Worm (Caenorhabditis elegans) whole organism, late embryonic: ENCODE measurements around the gene nlp-31.

Experiments used
- K02D7.2 ChIP-seq: sonication (generic microtip); optimal IDR thresholded peaks from 2 replicates; lab custom pipeline; 2017; ENCODE audit warnings: mild to moderate bottlenecking, missing genetic modification characterization, missing compliant biosample characterization
- K09A11.1 ChIP-seq: sonication (generic microtip); optimal IDR thresholded peaks from 2 replicates; lab custom pipeline; 2017; ENCODE audit warnings: antibody characterized with exemption, mild to moderate bottlenecking, missing genetic modification characterization, missing compliant biosample characterization; ENCODE audit not compliant: insufficient read depth
- T23F11.4 ChIP-seq: fragments of 200-800 bp; sonication (Bioruptor generic); optimal IDR thresholded peaks from 2 replicates; lab custom pipeline; 2018; ENCODE audit warnings: mild to moderate bottlenecking, missing genetic modification characterization, missing compliant biosample characterization
- Y22D7AL.16 ChIP-seq: sonication (generic microtip); optimal IDR thresholded peaks from 2 replicates; lab custom pipeline; 2016; ENCODE audit warnings: missing genetic modification characterization, missing compliant biosample characterization
- ahr-1 ChIP-seq: sonication (generic microtip); optimal IDR thresholded peaks from 2 replicates; lab custom pipeline; 2016; ENCODE audit warnings: missing genetic modification characterization, missing compliant biosample characterization
- ceh-14 ChIP-seq: sonication (generic microtip); optimal IDR thresholded peaks from 2 replicates; lab custom pipeline; 2016; ENCODE audit warnings: missing genotype, missing genetic modification characterization, missing compliant biosample characterization
- ceh-18 ChIP-seq: sonication (generic microtip); optimal IDR thresholded peaks from 2 replicates; lab custom pipeline; 2016; ENCODE audit warnings: missing genetic modification characterization, missing compliant biosample characterization
- ceh-2 ChIP-seq: sonication (generic microtip); optimal IDR thresholded peaks from 2 replicates; lab custom pipeline; 2016; ENCODE audit warnings: missing genotype, missing genetic modification characterization, missing compliant biosample characterization
- ceh-24 ChIP-seq: sonication (generic microtip); optimal IDR thresholded peaks from 2 replicates; lab custom pipeline; 2016; ENCODE audit warnings: mild to moderate bottlenecking, missing genetic modification characterization, missing compliant biosample characterization
- ceh-31 ChIP-seq: sonication (generic microtip); optimal IDR thresholded peaks from 2 replicates; lab custom pipeline; 2016; ENCODE audit warnings: missing genetic modification characterization, missing compliant biosample characterization
- ceh-45 ChIP-seq: fragments of 200-800 bp; sonication (Bioruptor generic); IDR thresholded peaks from 2 replicates; pipeline ENCODE4 v1.3.6; 2022; ENCODE audit warnings: missing genetic modification reagents, missing genetic modification characterization, missing compliant biosample characterization
- ceh-48 ChIP-seq: sonication (generic microtip); optimal IDR thresholded peaks from 2 replicates; lab custom pipeline; 2016; ENCODE audit warnings: missing genetic modification characterization, inconsistent platforms, missing compliant biosample characterization
- ceh-6 ChIP-seq: fragments of 200-800 bp; sonication (Bioruptor generic); optimal IDR thresholded peaks from 2 replicates; lab custom pipeline; 2018; ENCODE audit warnings: mild to moderate bottlenecking, missing genetic modification characterization, missing compliant biosample characterization
- ceh-9 ChIP-seq: sonication (generic microtip); optimal IDR thresholded peaks from 2 replicates; lab custom pipeline; 2016; ENCODE audit warnings: mild to moderate bottlenecking, missing genetic modification characterization, inconsistent platforms, missing compliant biosample characterization
- che-1 ChIP-seq: sonication (generic microtip); optimal IDR thresholded peaks from 2 replicates; lab custom pipeline; 2016; ENCODE audit warnings: mild to moderate bottlenecking, missing genetic modification characterization, missing compliant biosample characterization
- dmd-4 ChIP-seq: sonication (generic microtip); optimal IDR thresholded peaks from 2 replicates; lab custom pipeline; 2016; ENCODE audit warnings: borderline replicate concordance, missing genetic modification characterization, missing compliant biosample characterization
- dve-1 ChIP-seq: sonication (generic microtip); optimal IDR thresholded peaks from 2 replicates; lab custom pipeline; 2017; ENCODE audit warnings: antibody characterized with exemption, mild to moderate bottlenecking, missing genetic modification characterization, missing compliant biosample characterization
- elt-4 ChIP-seq: sonication (generic microtip); optimal IDR thresholded peaks from 2 replicates; lab custom pipeline; 2016; ENCODE audit warnings: missing genetic modification characterization, missing compliant biosample characterization
- ets-4 ChIP-seq: sonication (generic microtip); optimal IDR thresholded peaks from 2 replicates; lab custom pipeline; 2016; ENCODE audit warnings: missing genetic modification characterization, missing compliant biosample characterization
- eyg-1 ChIP-seq: sonication (generic microtip); optimal IDR thresholded peaks from 2 replicates; lab custom pipeline; 2016; ENCODE audit warnings: missing genotype, missing genetic modification characterization, missing compliant biosample characterization
- fax-1 ChIP-seq: sonication (generic microtip); optimal IDR thresholded peaks from 2 replicates; lab custom pipeline; 2016; ENCODE audit warnings: missing genotype, missing genetic modification characterization, missing compliant biosample characterization
- gmeb-2 ChIP-seq: sonication (generic microtip); optimal IDR thresholded peaks from 2 replicates; lab custom pipeline; 2016; ENCODE audit warnings: missing genetic modification characterization, inconsistent platforms, missing compliant biosample characterization
- hlh-13 ChIP-seq: fragments of 200-800 bp; sonication (Bioruptor generic); optimal IDR thresholded peaks from 2 replicates; lab custom pipeline; 2018; ENCODE audit warnings: mild to moderate bottlenecking, missing genetic modification characterization, missing compliant biosample characterization
- lim-6 ChIP-seq: sonication (generic microtip); optimal IDR thresholded peaks from 2 replicates; lab custom pipeline; 2016; ENCODE audit warnings: missing genetic modification characterization, missing compliant biosample characterization
- nfya-1 ChIP-seq: sonication (generic microtip); optimal IDR thresholded peaks from 2 replicates; lab custom pipeline; 2017; ENCODE audit warnings: missing genetic modification characterization, mild to moderate bottlenecking, missing compliant biosample characterization, antibody characterized with exemption, moderate library complexity
- nhr-11 ChIP-seq: fragments of 150-350 bp; optimal IDR thresholded peaks from 2 replicates; lab custom pipeline; 2014; ENCODE audit warnings: missing biosample characterization, missing genetic modification characterization
- npax-4 ChIP-seq: sonication (generic microtip); optimal IDR thresholded peaks from 2 replicates; lab custom pipeline; 2016; ENCODE audit warnings: missing genetic modification characterization, missing compliant biosample characterization
- odd-2 ChIP-seq: sonication (generic microtip); optimal IDR thresholded peaks from 2 replicates; lab custom pipeline; 2017; ENCODE audit warnings: antibody characterized with exemption, mild to moderate bottlenecking, missing genetic modification characterization, missing compliant biosample characterization
- pag-3 ChIP-seq: sonication (generic microtip); optimal IDR thresholded peaks from 2 replicates; lab custom pipeline; 2016; ENCODE audit warnings: missing compliant biosample characterization, missing genetic modification characterization, borderline replicate concordance
- pax-1 ChIP-seq: fragments of 150-350 bp; optimal IDR thresholded peaks from 2 replicates; lab custom pipeline; 2014; ENCODE audit warnings: missing biosample characterization, missing genetic modification characterization
- pha-2 ChIP-seq: sonication (generic microtip); optimal IDR thresholded peaks from 2 replicates; lab custom pipeline; 2017; ENCODE audit warnings: mild to moderate bottlenecking, missing genetic modification characterization, missing compliant biosample characterization
- pha-4 ChIP-seq: fragments of 150-350 bp; optimal IDR thresholded peaks from 2 replicates; lab custom pipeline; 2018; ENCODE audit warnings: missing biosample characterization, missing genetic modification reagents, missing genetic modification characterization
- pros-1 ChIP-seq: fragments of 150-350 bp; optimal IDR thresholded peaks from 2 replicates; lab custom pipeline; 2014; ENCODE audit warnings: missing biosample characterization, missing genetic modification reagents, missing genetic modification characterization
- ref-2 ChIP-seq: sonication (generic microtip); optimal IDR thresholded peaks from 2 replicates; lab custom pipeline; 2016; ENCODE audit warnings: missing genetic modification characterization, missing compliant biosample characterization
- rnt-1 ChIP-seq: sonication (generic microtip); optimal IDR thresholded peaks from 2 replicates; lab custom pipeline; 2016; ENCODE audit warnings: missing genetic modification characterization, missing compliant biosample characterization
- sox-4 ChIP-seq: sonication (generic microtip); optimal IDR thresholded peaks from 2 replicates; lab custom pipeline; 2017; ENCODE audit warnings: mild to moderate bottlenecking, missing genetic modification characterization, inconsistent platforms, missing compliant biosample characterization
- tbx-2 ChIP-seq: sonication (generic microtip); optimal IDR thresholded peaks from 2 replicates; lab custom pipeline; 2016; ENCODE audit warnings: missing genetic modification characterization, missing compliant biosample characterization
- unc-42 ChIP-seq: sonication (generic microtip); optimal IDR thresholded peaks from 2 replicates; lab custom pipeline; 2016; ENCODE audit warnings: missing genotype, missing genetic modification characterization, missing compliant biosample characterization
- unc-55 ChIP-seq: sonication (generic microtip); optimal IDR thresholded peaks from 2 replicates; lab custom pipeline; 2017; ENCODE audit warnings: missing biosample characterization, missing genetic modification reagents, missing genetic modification characterization
- zip-5 ChIP-seq: sonication (generic microtip); optimal IDR thresholded peaks from 2 replicates; lab custom pipeline; 2016; ENCODE audit warnings: missing genetic modification characterization, missing compliant biosample characterization
- ztf-16 ChIP-seq: sonication (generic microtip); optimal IDR thresholded peaks from 2 replicates; lab custom pipeline; 2017; ENCODE audit warnings: missing genetic modification characterization, missing compliant biosample characterization

Gene nlp-31

DNA sequence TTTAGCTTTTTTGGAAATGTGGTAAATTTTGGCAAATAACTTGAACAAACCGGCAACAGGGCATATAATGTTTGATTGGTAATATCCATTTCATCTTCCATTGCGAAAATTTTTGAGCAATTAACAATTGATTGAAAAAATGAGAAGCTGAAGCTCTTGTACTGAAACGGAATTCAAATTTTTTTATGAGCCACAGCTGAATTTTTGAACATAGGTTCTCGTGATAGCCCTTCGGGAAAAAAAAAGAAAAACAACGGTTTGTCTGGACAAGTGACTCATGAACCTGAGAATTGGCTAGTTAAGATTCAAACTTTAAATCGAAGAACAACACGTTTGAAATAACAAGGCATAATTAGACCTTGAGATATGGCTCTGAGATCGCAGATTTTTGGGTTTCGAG lies 16.0 kb downstream of the nlp-31 start, which contains the start of gene srx-62:
TSS of gene srx-62 (minus strand) at position 101 of the 400 bp plus-strand sequence.
- no peak for TF ChIP-seq zip-5 (tag; lab: Kevin White, UChicago)
- no peak for TF ChIP-seq rnt-1 (tag; lab: Kevin White, UChicago)
- TF ChIP-seq dmd-4 (tag; lab: Kevin White, UChicago), result no peak
- no peak for TF ChIP-seq pros-1 (tag; lab: Kevin White, UChicago)
- no peak for TF ChIP-seq nhr-11
- no peak for TF ChIP-seq dve-1 (tag; lab: Kevin White, UChicago)
- no peak for TF ChIP-seq pag-3 (tag; lab: Kevin White, UChicago)
- TF ChIP-seq lim-6, result no peak
- no peak for TF ChIP-seq ztf-16 (tag; lab: Kevin White, UChicago)
- TF ChIP-seq npax-4 (tag; lab: Kevin White, UChicago), result no peak
- no peak for TF ChIP-seq K02D7.2
- TF ChIP-seq unc-55 (GFP tag; lab: Kevin White, UChicago), result no peak
- no peak for TF ChIP-seq Y22D7AL.16 (tag; lab: Kevin White, UChicago)
- no peak for TF ChIP-seq pha-4 (tag; lab: Kevin White, UChicago)
- TF ChIP-seq pha-2, result no peak
- TF ChIP-seq che-1 (tag; lab: Kevin White, UChicago), result no peak
- TF ChIP-seq ceh-18 (tag; lab: Kevin White, UChicago), result no peak

DNA sequence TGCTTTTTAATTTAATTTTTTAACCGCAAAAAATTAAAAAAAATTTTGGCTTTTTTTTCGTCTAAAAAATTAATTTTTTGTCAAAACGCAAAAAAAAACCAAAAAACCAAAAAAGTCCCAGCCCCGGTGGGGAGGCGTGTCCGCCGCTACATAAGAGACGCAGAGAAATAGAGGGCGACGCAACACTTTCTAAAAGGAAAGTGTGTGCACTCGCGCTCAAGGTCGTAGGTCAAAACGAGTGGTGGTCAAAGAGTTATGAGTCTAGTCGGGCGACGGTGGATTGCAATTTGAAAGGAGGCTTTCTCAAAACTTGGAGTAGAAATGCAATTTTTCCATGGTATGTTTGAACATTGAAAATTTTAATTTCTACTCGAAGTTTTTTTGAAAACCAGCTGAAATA lies 24.7 kb downstream of the nlp-31 start:
- TF ChIP-seq nfya-1 (tag; lab: Kevin White, UChicago), result no peak
- no peak for TF ChIP-seq ets-4 (tag; lab: Kevin White, UChicago)
- no peak for TF ChIP-seq ceh-14 (tag; lab: Kevin White, UChicago)
- TF ChIP-seq ceh-18 (tag; lab: Kevin White, UChicago), result no peak
- TF ChIP-seq ceh-2 (tag; lab: Kevin White, UChicago), result no peak
- no peak for TF ChIP-seq ceh-45
- TF ChIP-seq sox-4 (tag; lab: Kevin White, UChicago), result no peak
- TF ChIP-seq ceh-9 (tag; lab: Kevin White, UChicago), result no peak
- TF ChIP-seq eyg-1 (tag; lab: Kevin White, UChicago), result no peak
- no peak for TF ChIP-seq hlh-13 (GFP tag; lab: Kevin White, UChicago)
- no peak for TF ChIP-seq pax-1 (tag; lab: Kevin White, UChicago)
- no peak for TF ChIP-seq rnt-1 (tag; lab: Kevin White, UChicago)
- TF ChIP-seq fax-1, result no peak
- TF ChIP-seq dmd-4 (tag; lab: Kevin White, UChicago), result no peak
- no peak for TF ChIP-seq dve-1 (tag; lab: Kevin White, UChicago)

DNA sequence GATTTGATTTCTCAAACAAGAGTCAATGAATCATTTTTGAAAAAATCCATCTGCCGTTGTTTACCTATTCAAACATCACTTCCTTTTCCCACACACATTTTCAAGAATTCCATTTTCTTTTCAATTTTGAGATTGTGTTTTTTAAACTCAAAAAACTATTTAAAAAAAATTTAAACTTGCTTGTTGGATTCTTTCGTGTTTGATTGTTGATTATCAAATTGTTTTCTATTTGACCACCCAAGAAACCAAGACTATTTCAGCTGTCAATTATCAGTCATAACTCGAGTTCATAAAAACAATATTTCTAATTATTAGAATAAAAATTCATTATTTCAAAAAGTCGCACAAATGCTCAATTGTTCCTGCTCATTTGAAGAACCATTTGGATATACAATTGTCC lies 25.4 kb downstream of the nlp-31 start, which contains the start of gene srh-8:
TSS of gene srh-8 (plus strand) at position 301 of the 400 bp plus-strand sequence.
- TF ChIP-seq tbx-2 (no peak), unc-42 (no peak), pha-2 (no peak), gmeb-2 (no peak), dve-1 (tag; lab: Kevin White, UChicago) (no peak), T23F11.4 (GFP tag; lab: Kevin White, UChicago) (no peak), ceh-2 (tag; lab: Kevin White, UChicago) (no peak), ceh-31 (no peak), K09A11.1 (tag; lab: Kevin White, UChicago) (no peak), npax-4 (tag; lab: Kevin White, UChicago) (no peak), dmd-4 (tag; lab: Kevin White, UChicago) (no peak)

DNA sequence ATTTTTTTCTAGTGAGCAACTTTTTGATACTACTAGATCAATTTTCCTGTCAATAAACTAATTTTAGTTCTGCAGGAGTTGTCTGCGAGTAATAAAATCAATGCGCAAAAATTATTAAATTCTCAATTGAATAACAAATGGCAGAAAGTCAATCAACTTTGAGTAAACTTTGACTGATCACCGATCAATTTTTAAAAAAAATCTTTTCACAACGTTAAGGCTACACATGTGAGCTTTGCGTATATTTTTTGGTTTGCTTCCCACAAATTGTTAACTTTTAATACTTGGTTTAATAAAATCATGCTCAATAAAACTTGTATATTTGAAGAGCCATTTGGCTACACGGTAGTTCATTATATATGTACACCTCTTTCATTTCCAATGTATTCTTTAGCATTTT lies 28.1 kb downstream of the nlp-31 start, which contains the start of gene srh-7:
TSS of gene srh-7 (plus strand) at position 301 of the 400 bp plus-strand sequence.
- TF ChIP-seq K09A11.1 (tag; lab: Kevin White, UChicago), result no peak
- no peak for TF ChIP-seq pag-3 (tag; lab: Kevin White, UChicago)
- TF ChIP-seq pha-2, result no peak
- no peak for TF ChIP-seq K02D7.2
- no peak for TF ChIP-seq rnt-1 (tag; lab: Kevin White, UChicago)
- no peak for TF ChIP-seq ceh-6 (GFP tag; lab: Kevin White, UChicago)
- no peak for TF ChIP-seq ceh-24 (tag; lab: Kevin White, UChicago)
- TF ChIP-seq ref-2 (tag; lab: Kevin White, UChicago), result no peak
- no peak for TF ChIP-seq odd-2
- TF ChIP-seq ceh-9 (tag; lab: Kevin White, UChicago), result no peak
- TF ChIP-seq ahr-1 (tag; lab: Kevin White, UChicago), result no peak
- no peak for TF ChIP-seq elt-4 (tag; lab: Kevin White, UChicago)
- TF ChIP-seq dve-1 (tag; lab: Kevin White, UChicago), result no peak
- TF ChIP-seq che-1 (tag; lab: Kevin White, UChicago), result no peak
- TF ChIP-seq ceh-48 (tag; lab: Kevin White, UChicago), result no peak
- TF ChIP-seq, all 69 proteins: peak for 0
